Fruit fly (Drosophila melanogaster): ENCODE results near the gene CG3987.

CG3987 gene

DNA sequence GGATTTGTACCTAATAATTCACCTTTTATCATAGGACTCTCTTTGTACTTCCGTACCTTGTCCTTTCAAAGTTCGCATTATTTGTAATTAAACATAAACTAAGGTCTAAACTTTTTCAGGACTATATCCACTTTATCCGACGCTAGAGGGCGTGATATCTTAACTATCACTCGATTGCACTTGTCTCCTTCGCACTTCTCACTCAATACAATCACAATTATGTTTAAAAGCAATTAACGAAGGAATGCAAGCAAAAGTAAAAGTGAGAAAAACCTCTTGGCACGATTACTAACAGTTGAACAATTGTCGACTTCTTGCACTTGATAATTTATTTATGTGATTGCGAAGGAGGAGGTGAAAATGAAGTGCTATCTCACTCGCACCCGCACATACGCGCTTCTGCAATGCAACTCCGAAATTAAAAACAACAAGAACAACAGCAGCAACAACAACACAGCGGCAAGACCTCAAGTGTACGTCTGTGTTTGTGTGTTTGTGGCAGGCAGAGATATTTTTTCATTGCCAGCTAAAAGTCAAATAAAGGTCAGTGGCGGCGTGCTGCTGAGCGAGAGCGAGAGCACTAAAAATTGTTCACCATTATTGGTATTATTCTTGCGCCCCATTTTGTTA is 6.8 kb downstream of the CG3987 start (continued):
- peak; percentile 99 for TF ChIP-seq CG4360 (GFP tag; IDR thresholded peaks at IDR 0.05)
- TF ChIP-seq eve (GFP tag; optimal IDR thresholded peaks at IDR 0.05) = peak in 1 of 2 experiments; percentile 43
- no peak for TF ChIP-seq jing (GFP tag; optimal IDR thresholded peaks at IDR 0.05)
- no peak for TF ChIP-seq CG17361 (GFP tag; IDR thresholded peaks at IDR 0.05)
- no peak for TF ChIP-seq CG5180 (GFP tag; optimal IDR thresholded peaks at IDR 0.05)
- no peak for TF ChIP-seq CG31224 (GFP tag; IDR thresholded peaks at IDR 0.05)
- no peak for TF ChIP-seq pan (optimal IDR thresholded peaks at IDR 0.05)
- TF ChIP-seq pan (GFP tag; optimal IDR thresholded peaks at IDR 0.05 in 1 of 2, IDR thresholded peaks at IDR 0.05 in 1 of 2) = no peak
- TF ChIP-seq z (GFP tag; IDR thresholded peaks at IDR 0.05) = peak; percentile 49; the same call in 1 of the 3 replicates
- TF ChIP-seq row (GFP tag; IDR thresholded peaks at IDR 0.05) = no peak
- TF ChIP-seq stwl (tag; optimal IDR thresholded peaks at IDR 0.05) = peak; percentile 20
- no peak for TF ChIP-seq stc (GFP tag; IDR thresholded peaks at IDR 0.05)
- TF ChIP-seq hb (GFP tag; IDR thresholded peaks at IDR 0.05; ENCODE audit: partially characterized antibody) = no peak
- no peak for TF ChIP-seq tna (GFP tag; IDR thresholded peaks at IDR 0.05; ENCODE audit: partially characterized antibody)
- no peak for TF ChIP-seq E2f2 (GFP tag; IDR thresholded peaks at IDR 0.05)
- 0 out of 3 replicates have a peak, but pooled peaks have one; percentile 9 for TF ChIP-seq CG34224 (GFP tag; IDR thresholded peaks at IDR 0.05; ENCODE audit: partially characterized antibody)
- TF ChIP-seq CG2712 (tag; optimal IDR thresholded peaks at IDR 0.05) = no peak
- TF ChIP-seq tll (GFP tag; optimal IDR thresholded peaks at IDR 0.05) = peak in 1 of 2 experiments; percentile 92
- peak; percentile 54 for TF ChIP-seq D (optimal IDR thresholded peaks at IDR 0.05)
- TF ChIP-seq D (GFP tag; optimal IDR thresholded peaks at IDR 0.05) = no peak
- TF ChIP-seq CG13624 (GFP tag; optimal IDR thresholded peaks at IDR 0.05) = no peak
- no peak for TF ChIP-seq kni (GFP tag; optimal IDR thresholded peaks at IDR 0.05)
- peak; percentile 41 for TF ChIP-seq ftz-f1 (GFP tag; optimal IDR thresholded peaks at IDR 0.05)
- no peak for TF ChIP-seq pb (GFP tag; optimal IDR thresholded peaks at IDR 0.05)
- TF ChIP-seq ken (GFP tag; IDR thresholded peaks at IDR 0.05) = 0 out of 3 replicates have a peak, but pooled peaks have one; percentile 43
- no peak for TF ChIP-seq h (optimal IDR thresholded peaks at IDR 0.05)
- TF ChIP-seq sens (GFP tag) = peak; percentile 49
- TF ChIP-seq CG11696 (GFP tag; IDR thresholded peaks at IDR 0.05) = 0 out of 2 replicates have a peak, but pooled peaks have one; percentile 11
- no peak for TF ChIP-seq CG18476 (GFP tag; optimal IDR thresholded peaks at IDR 0.05)
- TF ChIP-seq CG15479 (GFP tag; optimal IDR thresholded peaks at IDR 0.05) = peak; percentile 82
- TF ChIP-seq CG10321 (GFP tag; IDR thresholded peaks at IDR 0.05) = peak; percentile 42
- peak; percentile 47; the same call in 1 of the 3 replicates for TF ChIP-seq CG6175 (GFP tag; IDR thresholded peaks at IDR 0.05)
- no peak for TF ChIP-seq bigmax (GFP tag; optimal IDR thresholded peaks at IDR 0.05)
- no peak for TF ChIP-seq Mes4 (GFP tag; optimal IDR thresholded peaks at IDR 0.05)
- TF ChIP-seq az2 (GFP tag; optimal IDR thresholded peaks at IDR 0.05) = no peak
- no peak for TF ChIP-seq Atf3 (GFP tag; optimal IDR thresholded peaks at IDR 0.05)
- TF ChIP-seq CG10979 (tag; optimal IDR thresholded peaks at IDR 0.05) = peak; percentile 85
- TF ChIP-seq CG8924 (tag; optimal IDR thresholded peaks at IDR 0.05) = peak; percentile 45
- TF ChIP-seq cg (GFP tag; optimal IDR thresholded peaks at IDR 0.05) = peak; percentile 80
- TF ChIP-seq Hr78 (GFP tag; optimal IDR thresholded peaks at IDR 0.05) = peak in 1 of 2 experiments; percentile 87
- TF ChIP-seq ase (GFP tag; IDR thresholded peaks at IDR 0.05) = no peak
- TF ChIP-seq Nf-YA (GFP tag; IDR thresholded peaks at IDR 0.05) = no peak
- TF ChIP-seq D19B (GFP tag; optimal IDR thresholded peaks at IDR 0.05) = no peak
- no peak for TF ChIP-seq pita (GFP tag; optimal IDR thresholded peaks at IDR 0.05)
- peak; percentile 83 for TF ChIP-seq CTCF (GFP tag; optimal IDR thresholded peaks at IDR 0.05)
- TF ChIP-seq CG4820 (GFP tag; optimal IDR thresholded peaks at IDR 0.05) = no peak
- no peak for TF ChIP-seq CG30403 (GFP tag; optimal IDR thresholded peaks at IDR 0.05)
- no peak for TF ChIP-seq C15 (GFP tag; IDR thresholded peaks at IDR 0.05)
- TF ChIP-seq Dll (GFP tag; IDR thresholded peaks at IDR 0.05; ENCODE audit: partially characterized antibody) = 0 out of 4 replicates have a peak, but pooled peaks have one; percentile 18
- TF ChIP-seq schlank (tag; optimal IDR thresholded peaks at IDR 0.05) = no peak
- TF ChIP-seq bowl (GFP tag; IDR thresholded peaks at IDR 0.05) = no peak

All from whole organism, embryonic.